Fruit fly (Drosophila melanogaster) whole organism, prepupa: Measurements from ENCODE around the gene RabGGTa.

ENCODE experiments used
- CG10669 ChIP-seq: fragments of 200-800 bp; sonication (Bioruptor generic); optimal IDR thresholded peaks from 3 replicates; lab custom pipeline; 2018; ENCODE audit warnings: missing biosample characterization, mild to moderate bottlenecking, missing genetic modification characterization, moderate library complexity
- CG11762 ChIP-seq: fragments of 200-800 bp; sonication (Bioruptor generic); optimal IDR thresholded peaks from 3 replicates; lab custom pipeline; 2016; ENCODE audit warnings: missing biosample characterization, missing genetic modification characterization; ENCODE audit not compliant: insufficient read depth
- CG15336 ChIP-seq: fragments of 200-800 bp; sonication (Bioruptor generic); IDR thresholded peaks from 2 replicates; pipeline ENCODE4 v1.3.6; 2022; ENCODE audit warnings: missing biosample characterization, missing genetic modification characterization
- CG1621 ChIP-seq: fragments of 200-800 bp; sonication (Bioruptor generic); optimal IDR thresholded peaks from 3 replicates; lab custom pipeline; 2018; ENCODE audit warnings: missing biosample characterization, mild to moderate bottlenecking, missing genetic modification characterization
- CG3032 ChIP-seq: fragments of 200-800 bp; optimal IDR thresholded peaks from 2 replicates; lab custom pipeline; 2019; ENCODE audit warnings: missing biosample characterization, mild to moderate bottlenecking, missing genetic modification characterization, moderate library complexity
- CG31627 ChIP-seq: fragments of 200-800 bp; sonication (Bioruptor generic); optimal IDR thresholded peaks from 3 replicates; lab custom pipeline; 2016; ENCODE audit warnings: missing biosample characterization, missing genetic modification characterization
- CG32006 ChIP-seq: fragments of 200-800 bp; sonication (Bioruptor generic); optimal IDR thresholded peaks from 3 replicates; lab custom pipeline; 2017; ENCODE audit warnings: missing biosample characterization, mild to moderate bottlenecking, missing genetic modification characterization
- CG34406 ChIP-seq: fragments of 200-800 bp; sonication (Bioruptor generic); optimal IDR thresholded peaks from 3 replicates; lab custom pipeline; 2016; ENCODE audit warnings: missing biosample characterization, missing genetic modification characterization
- CG4318 ChIP-seq: fragments of 200-800 bp; sonication (Bioruptor generic); optimal IDR thresholded peaks from 3 replicates; lab custom pipeline; 2017; ENCODE audit warnings: missing biosample characterization, mild to moderate bottlenecking, missing genetic modification characterization
- CG6163 ChIP-seq: fragments of 200-800 bp; sonication (Bioruptor generic); IDR thresholded peaks from 3 replicates; pipeline ENCODE4 v1.3.6; 2022; ENCODE audit warnings: missing biosample characterization, missing genetic modification characterization
- CG6276 ChIP-seq: fragments of 200-800 bp; sonication (Bioruptor generic); optimal IDR thresholded peaks from 2 replicates; lab custom pipeline; 2017; ENCODE audit warnings: missing biosample characterization, mild to moderate bottlenecking, missing genetic modification characterization
- CG6792 ChIP-seq: fragments of 200-800 bp; sonication (Bioruptor generic); optimal IDR thresholded peaks from 3 replicates; lab custom pipeline; 2016; ENCODE audit warnings: missing biosample characterization, missing genetic modification characterization
- CG6808 ChIP-seq: fragments of 200-800 bp; sonication (Bioruptor generic); optimal IDR thresholded peaks from 3 replicates; lab custom pipeline; 2017; ENCODE audit warnings: missing biosample characterization, missing genetic modification characterization, mild to moderate bottlenecking, moderate library complexity, missing genetic modification reagents
- CG6854 ChIP-seq: fragments of 200-800 bp; sonication (Bioruptor generic); optimal IDR thresholded peaks from 2 replicates; lab custom pipeline; 2017; ENCODE audit warnings: missing biosample characterization, mild to moderate bottlenecking, missing genetic modification characterization
- CG7368 ChIP-seq: fragments of 200-800 bp; sonication (Bioruptor generic); optimal IDR thresholded peaks from 3 replicates; lab custom pipeline; 2016; ENCODE audit warnings: missing biosample characterization, missing genetic modification characterization
- CG8119 ChIP-seq: fragments of 200-800 bp; sonication (Bioruptor generic); IDR thresholded peaks from 3 replicates; pipeline ENCODE4 v1.3.6; 2022; ENCODE audit warnings: missing biosample characterization, missing genetic modification characterization
- CG8632 ChIP-seq: fragments of 200-800 bp; sonication (Bioruptor generic); optimal IDR thresholded peaks from 3 replicates; lab custom pipeline; 2016; ENCODE audit warnings: missing biosample characterization, missing genetic modification characterization
- CG9139 ChIP-seq: fragments of 200-800 bp; sonication (Bioruptor generic); optimal IDR thresholded peaks from 3 replicates; lab custom pipeline; 2017; ENCODE audit warnings: missing biosample characterization, mild to moderate bottlenecking, missing genetic modification characterization
- Eip75B ChIP-seq: fragments of 200-800 bp; sonication (Bioruptor generic); optimal IDR thresholded peaks from 3 replicates; lab custom pipeline; 2016; ENCODE audit warnings: missing biosample characterization, missing genetic modification characterization
- Eip78C ChIP-seq: fragments of 200-800 bp; sonication (Bioruptor generic); peaks from one replicate; lab custom pipeline; 2016; ENCODE audit warnings: missing biosample characterization, missing genetic modification characterization
- Eip93F ChIP-seq: fragments of 200-800 bp; sonication (Bioruptor generic); optimal IDR thresholded peaks from 2 replicates; lab custom pipeline; 2016; ENCODE audit warnings: missing biosample characterization, mild to moderate bottlenecking, missing genetic modification characterization
- Ets96B ChIP-seq: fragments of 200-800 bp; optimal IDR thresholded peaks from 2 replicates; lab custom pipeline; 2019; ENCODE audit warnings: missing biosample characterization, mild to moderate bottlenecking, missing genetic modification characterization, moderate library complexity
- Gug ChIP-seq: fragments of 200-800 bp; sonication (Bioruptor generic); IDR thresholded peaks from 2 replicates; pipeline ENCODE4 v1.3.6; 2022; ENCODE audit warnings: missing biosample characterization, missing genetic modification characterization
- Hr4 ChIP-seq: fragments of 200-800 bp; sonication (Bioruptor generic); optimal IDR thresholded peaks from 3 replicates; lab custom pipeline; 2016; ENCODE audit warnings: missing biosample characterization, missing genetic modification characterization
- Lpt ChIP-seq: fragments of 200-800 bp; sonication (Bioruptor generic); optimal IDR thresholded peaks from 3 replicates; lab custom pipeline; 2016; ENCODE audit warnings: missing biosample characterization, missing genetic modification characterization
- Met ChIP-seq: fragments of 200-800 bp; sonication (Bioruptor generic); optimal IDR thresholded peaks from 3 replicates; lab custom pipeline; 2016; ENCODE audit warnings: missing biosample characterization, missing genetic modification characterization
- OdsH ChIP-seq: fragments of 200-800 bp; sonication (Bioruptor generic); optimal IDR thresholded peaks from 3 replicates; lab custom pipeline; 2016; ENCODE audit warnings: missing biosample characterization, missing genetic modification characterization
- Sox15 ChIP-seq: fragments of 200-800 bp; sonication (Bioruptor generic); optimal IDR thresholded peaks from 3 replicates; lab custom pipeline; 2016; ENCODE audit warnings: missing biosample characterization, missing genetic modification characterization
- achi ChIP-seq: fragments of 200-800 bp; sonication (Bioruptor generic); optimal IDR thresholded peaks from 3 replicates; lab custom pipeline; 2016; ENCODE audit warnings: missing biosample characterization, missing genetic modification characterization
- acj6 ChIP-seq: fragments of 200-800 bp; sonication (Bioruptor generic); optimal IDR thresholded peaks from 3 replicates; lab custom pipeline; 2016; ENCODE audit warnings: missing biosample characterization, missing genetic modification characterization
- eg ChIP-seq: fragments of 200-800 bp; sonication (Bioruptor generic); IDR thresholded peaks from 3 replicates; pipeline ENCODE4 v1.3.6; 2022; ENCODE audit warnings: missing biosample characterization, missing genetic modification characterization
- esn ChIP-seq: fragments of 200-800 bp; sonication (Bioruptor generic); optimal IDR thresholded peaks from 2 replicates; lab custom pipeline; 2016; ENCODE audit warnings: missing biosample characterization, mild to moderate bottlenecking, missing genetic modification characterization, moderate library complexity
- fd85E ChIP-seq: fragments of 200-800 bp; sonication (Bioruptor generic); optimal IDR thresholded peaks from 3 replicates; lab custom pipeline; 2016; ENCODE audit warnings: missing biosample characterization, missing genetic modification characterization
- fkh ChIP-seq: fragments of 200-800 bp; sonication (Bioruptor generic); optimal IDR thresholded peaks from 3 replicates; lab custom pipeline; 2017; ENCODE audit warnings: missing biosample characterization, mild to moderate bottlenecking, missing genetic modification characterization, moderate library complexity
- net ChIP-seq: fragments of 200-800 bp; sonication (Bioruptor generic); optimal IDR thresholded peaks from 3 replicates; lab custom pipeline; 2016; ENCODE audit warnings: missing biosample characterization, missing genetic modification characterization
- pdm3 ChIP-seq: fragments of 200-800 bp; sonication (Bioruptor generic); optimal IDR thresholded peaks from 3 replicates; lab custom pipeline; 2016; ENCODE audit warnings: missing biosample characterization, missing genetic modification characterization
- salr ChIP-seq, 2 experiments: fragments of 200-800 bp; sonication (Bioruptor generic); optimal IDR thresholded peaks; 3 replicates each; lab custom pipeline; 2016 to 2018; ENCODE audit warnings: missing biosample characterization in 2 of 2, missing genetic modification characterization in 2 of 2, mild to moderate bottlenecking in 1 of 2
- spab ChIP-seq: fragments of 200-800 bp; sonication (Bioruptor generic); optimal IDR thresholded peaks from 2 replicates; lab custom pipeline; 2017; ENCODE audit warnings: missing biosample characterization, mild to moderate bottlenecking, missing genetic modification characterization, missing genetic modification reagents
- ss ChIP-seq, 2 experiments: fragments of 200-800 bp; sonication (Bioruptor generic); optimal IDR thresholded peaks; 2 replicates in 1 of 2; 3 replicates in 1 of 2; lab custom pipeline; 2017 to 2018; ENCODE audit warnings: mild to moderate bottlenecking in 2 of 2, missing biosample characterization in 2 of 2, missing genetic modification characterization in 2 of 2, moderate library complexity in 1 of 2
- svp ChIP-seq: fragments of 200-800 bp; sonication (Bioruptor generic); peaks from one replicate; lab custom pipeline; 2016; ENCODE audit warnings: missing biosample characterization, missing genetic modification characterization
- vri ChIP-seq: fragments of 200-800 bp; sonication (Bioruptor generic); optimal IDR thresholded peaks from 3 replicates; lab custom pipeline; 2016; ENCODE audit warnings: missing biosample characterization, mild to moderate bottlenecking, missing genetic modification characterization

Gene RabGGTa

DNA sequence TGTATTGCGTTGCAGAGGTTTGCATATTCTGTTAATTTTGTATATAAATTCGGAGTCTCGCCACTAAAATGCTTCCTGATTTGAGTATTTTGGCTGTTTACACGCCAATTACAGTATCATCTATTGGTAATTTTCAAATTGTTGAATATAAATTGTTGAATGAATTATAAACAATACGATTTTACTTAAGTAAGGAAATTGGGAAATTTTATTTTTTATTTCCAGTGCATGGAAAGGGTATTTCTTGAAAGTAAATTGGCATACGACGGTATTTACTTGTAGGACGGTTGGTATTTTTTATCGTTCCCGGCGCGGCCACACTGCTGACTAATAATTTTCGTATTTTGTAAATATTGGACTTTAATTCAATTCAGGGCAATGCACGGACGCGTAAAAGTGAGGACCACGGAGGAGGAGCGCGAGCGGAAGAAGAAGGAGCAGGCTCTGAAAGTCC is at the start of gene RabGGTa (continued):
- TF ChIP-seq CG6808 (GFP tag; lab: Kevin White, UChicago), result peak; percentile 54
- peak in 1 of 2 experiments; percentile 47 for TF ChIP-seq ss (GFP tag; optimal IDR thresholded peaks at IDR 0.05; lab: Kevin White, UChicago)
- peak; percentile 71 for TF ChIP-seq CG15336 (GFP tag; lab: Robert Waterston, UW)
- peak; percentile 78 for TF ChIP-seq Hr4 (GFP tag; lab: Kevin White, UChicago)
- peak; percentile 81 for TF ChIP-seq fkh (GFP tag; lab: Kevin White, UChicago)
- no peak for TF ChIP-seq fd85E (GFP tag; lab: Kevin White, UChicago)
- TF ChIP-seq pdm3 (GFP tag; lab: Kevin White, UChicago), result peak; percentile 70
- TF ChIP-seq CG7368 (GFP tag; lab: Kevin White, UChicago), result peak; percentile 35

DNA sequence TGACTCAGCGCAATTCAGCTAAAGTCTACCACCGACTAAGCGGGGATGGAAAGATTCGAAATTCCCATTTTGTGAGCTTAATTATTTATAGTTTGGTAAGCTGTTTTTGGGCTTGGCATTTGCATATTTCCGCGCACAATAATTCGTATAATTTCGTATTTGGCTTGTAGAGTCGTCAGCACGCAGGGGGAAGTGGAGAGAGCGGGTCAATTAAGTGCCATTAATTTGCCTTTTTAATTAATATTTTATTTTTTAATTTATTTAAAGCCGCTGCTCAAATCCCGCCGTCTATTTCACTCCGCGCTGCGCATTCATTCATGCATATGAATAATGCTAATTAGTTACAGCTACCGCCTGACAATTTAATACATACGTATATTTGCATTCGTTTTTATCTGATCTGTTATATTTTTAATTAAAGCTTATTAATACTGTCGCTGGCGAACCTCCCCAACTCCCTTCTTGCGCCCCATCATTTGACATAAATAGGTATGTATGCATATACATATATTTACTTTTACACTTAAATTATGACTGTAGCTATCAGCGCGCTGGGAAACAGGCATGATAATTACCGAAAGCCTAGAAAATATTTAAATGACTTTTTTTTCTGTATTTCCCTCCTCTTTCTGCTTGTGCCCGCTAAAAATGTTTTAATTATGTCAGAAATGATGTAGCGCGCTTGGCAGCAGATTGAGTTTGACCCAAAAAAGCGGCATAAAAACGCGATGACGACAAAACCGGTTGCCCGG is 47.9 kb upstream of the RabGGTa start:
- TF ChIP-seq Eip78C (GFP tag; lab: Kevin White, UChicago), result peak; percentile 67
- no peak for TF ChIP-seq CG9139 (GFP tag; lab: Kevin White, UChicago)
- TF ChIP-seq vri (GFP tag; lab: Kevin White, UChicago), result peak; percentile 62
- TF ChIP-seq Eip75B, result peak; percentile 8
- TF ChIP-seq svp, result peak; percentile 93

DNA sequence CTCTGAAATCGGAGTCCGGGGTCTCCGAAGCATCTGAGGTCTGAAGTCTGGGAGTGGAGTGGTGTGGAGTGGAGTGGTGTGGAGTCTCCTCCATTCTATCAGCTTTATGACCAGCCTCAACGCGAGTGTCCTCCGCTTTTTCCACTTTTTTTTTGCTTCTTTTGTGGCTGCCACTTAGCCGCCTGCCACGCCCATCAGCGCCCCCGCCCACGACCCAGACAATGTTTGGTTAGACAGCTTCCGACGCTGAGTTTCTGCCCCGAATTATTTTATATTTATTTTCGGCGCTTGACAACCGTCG is 47.4 kb upstream of the RabGGTa start:
- peak; percentile 26; the same call in 1 of the 3 replicates for TF ChIP-seq CG8119
- TF ChIP-seq CG6854 (GFP tag; lab: Kevin White, UChicago), result peak; percentile 72
- no peak for TF ChIP-seq spab (GFP tag; lab: Kevin White, UChicago)
- TF ChIP-seq svp, result peak; percentile 17
- TF ChIP-seq CG1621 (tag; lab: Kevin White, UChicago), result peak; percentile 4

DNA sequence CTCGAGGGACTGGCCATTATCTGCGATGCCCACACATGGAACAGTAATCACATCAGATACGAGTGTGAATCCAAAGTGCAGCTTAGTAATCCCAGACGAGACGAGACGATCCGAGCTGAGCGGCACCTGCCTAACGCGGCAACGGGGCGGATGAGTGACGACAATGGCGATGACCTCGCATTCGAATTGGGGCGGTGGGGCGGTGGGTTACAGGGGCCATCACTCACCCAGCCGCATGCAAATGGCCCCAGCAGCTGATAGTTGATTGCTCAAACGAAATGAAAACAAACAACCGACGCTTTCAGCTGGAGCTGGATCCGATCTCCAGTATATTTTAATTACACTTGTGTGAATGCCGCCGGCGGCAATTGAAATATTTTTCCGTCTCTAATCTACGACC is 46.2 kb upstream of the RabGGTa start:
- no peak; the same call in 2 of the 3 replicates for TF ChIP-seq eg
- no peak for TF ChIP-seq CG15336 (GFP tag; lab: Robert Waterston, UW)
- TF ChIP-seq CG6163 (GFP tag; lab: Robert Waterston, UW), result peak; percentile 38; the same call in 1 of the 3 replicates
- peak; percentile 8 for TF ChIP-seq CG6276 (GFP tag; lab: Kevin White, UChicago)
- TF ChIP-seq svp, result peak; percentile 96
- TF ChIP-seq CG8119, result 0 out of 3 replicates have a peak, but pooled peaks have one; percentile 19
- TF ChIP-seq Lpt, result peak; percentile 14
- TF ChIP-seq Eip78C (GFP tag; lab: Kevin White, UChicago), result peak; percentile 28

- peak; percentile 14 for TF ChIP-seq acj6 (GFP tag; lab: Kevin White, UChicago)
- TF ChIP-seq Eip93F (GFP tag; lab: Kevin White, UChicago), result no peak
- TF ChIP-seq CG6276 (GFP tag; lab: Kevin White, UChicago), result no peak
- no peak for TF ChIP-seq pdm3 (GFP tag; lab: Kevin White, UChicago)
- no peak for TF ChIP-seq CG8119
- peak; percentile 58 for TF ChIP-seq Eip78C (GFP tag; lab: Kevin White, UChicago)
- no peak for TF ChIP-seq CG4318 (GFP tag; lab: Kevin White, UChicago)
- no peak for TF ChIP-seq CG34406 (GFP tag; lab: Kevin White, UChicago)
- peak; percentile 2 for TF ChIP-seq CG31627
- TF ChIP-seq salr (GFP tag; optimal IDR thresholded peaks at IDR 0.05; lab: Kevin White, UChicago), result no peak
- TF ChIP-seq OdsH, result no peak
- TF ChIP-seq CG6163 (GFP tag; lab: Robert Waterston, UW), result 0 out of 3 replicates have a peak, but pooled peaks have one; percentile 17
- no peak for TF ChIP-seq Sox15
- peak; percentile 5 for TF ChIP-seq esn
- no peak for TF ChIP-seq CG10669
- TF ChIP-seq CG8632 (GFP tag; lab: Kevin White, UChicago), result no peak
- TF ChIP-seq CG11762 (GFP tag; lab: Kevin White, UChicago), result no peak
- no peak for TF ChIP-seq Ets96B (tag; lab: Kevin White, UChicago)
- TF ChIP-seq CG7368 (GFP tag; lab: Kevin White, UChicago), result no peak
- TF ChIP-seq CG6792, result no peak
- peak; percentile 91 for TF ChIP-seq svp
- TF ChIP-seq net (GFP tag; lab: Kevin White, UChicago), result peak; percentile 7
- TF ChIP-seq Gug (GFP tag; lab: Robert Waterston, UW), result no peak
- no peak for TF ChIP-seq CG15336 (GFP tag; lab: Robert Waterston, UW)
- peak; percentile 44 for TF ChIP-seq CG32006 (GFP tag; lab: Kevin White, UChicago)
- no peak for TF ChIP-seq Met
- no peak for TF ChIP-seq CG3032 (tag; lab: Kevin White, UChicago)
- no peak for TF ChIP-seq achi
- TF ChIP-seq spab (GFP tag; lab: Kevin White, UChicago), result no peak
- TF ChIP-seq, all 60 proteins: peak for 8
These were observed 44.8 kb upstream of the RabGGTa start for dm6 chr3R:5082955-5083537.
